Worm (Caenorhabditis elegans): ENCODE measurements around the gene ins-5.

DNA sequence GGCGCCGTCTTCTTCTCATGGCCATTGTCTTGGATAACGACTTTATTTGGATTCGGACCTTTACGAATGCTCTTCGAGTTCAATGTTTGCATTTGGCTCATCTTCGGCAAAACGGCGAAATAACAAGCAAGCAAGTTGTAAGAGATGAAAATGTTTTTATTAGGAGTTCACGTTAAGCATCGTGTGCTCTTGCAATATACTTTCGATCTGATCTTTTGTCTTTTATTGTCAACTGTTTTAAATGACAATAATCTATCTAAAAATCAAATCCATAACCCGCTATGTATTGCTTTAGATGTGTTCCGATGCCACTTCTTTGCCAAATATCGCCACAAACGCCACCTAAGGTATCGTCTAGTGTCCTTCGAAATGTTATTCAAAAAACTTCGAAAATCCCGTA lies 19.1 kb downstream of the ins-5 start, which contains the start of gene ZK84.5:
- TF ChIP-seq snpc-4 (GFP tag; optimal IDR thresholded peaks at IDR 0.05): no peak
- no peak for TF ChIP-seq snpc-4 (tag; optimal IDR thresholded peaks at IDR 0.05)
- TF ChIP-seq C17E4.6 (GFP tag; IDR thresholded peaks at IDR 0.05): no peak
- no peak for TF ChIP-seq unc-62 (GFP tag; optimal IDR thresholded peaks at IDR 0.05)
